Worm (Caenorhabditis elegans) whole organism, L3 larva: ENCODE measurements around the gene npr-12.

Experiments
- ZK546.5 ChIP-seq: sonication (generic microtip); optimal IDR thresholded peaks from 2 replicates; lab custom pipeline; 2017; ENCODE audit warnings: missing biosample characterization, missing genetic modification characterization
- ama-1 ChIP-seq: fragments of 150-350 bp; optimal IDR thresholded peaks from 2 replicates; lab custom pipeline; 2018
- ceh-16 ChIP-seq: sonication (generic microtip); optimal IDR thresholded peaks from 2 replicates; lab custom pipeline; 2017; ENCODE audit warnings: missing biosample characterization, missing genetic modification characterization
- ceh-28 ChIP-seq: fragments of 150-350 bp; optimal IDR thresholded peaks from 2 replicates; lab custom pipeline; 2014; ENCODE audit warnings: missing biosample characterization, missing genetic modification reagents, missing genetic modification characterization
- ceh-82 ChIP-seq: fragments of 150-350 bp; optimal IDR thresholded peaks from 2 replicates; lab custom pipeline; 2014; ENCODE audit warnings: missing biosample characterization, missing genetic modification characterization
- ceh-9 ChIP-seq: sonication (generic microtip); optimal IDR thresholded peaks from 2 replicates; lab custom pipeline; 2018; ENCODE audit warnings: missing biosample characterization, missing genetic modification characterization
- daf-12 ChIP-seq: fragments of 150-350 bp; optimal IDR thresholded peaks from 2 replicates; lab custom pipeline; 2014; ENCODE audit warnings: missing biosample characterization, missing genetic modification reagents, missing genetic modification characterization
- egl-27 ChIP-seq: sonication (generic microtip); optimal IDR thresholded peaks from 4 replicates; lab custom pipeline; 2017; ENCODE audit warnings: missing biosample characterization, missing genetic modification reagents, missing genetic modification characterization
- egl-5 ChIP-seq: fragments of 150-350 bp; optimal IDR thresholded peaks from 2 replicates; lab custom pipeline; 2017; ENCODE audit warnings: missing biosample characterization, missing genetic modification reagents, missing genetic modification characterization, inconsistent platforms
- elt-2 ChIP-seq: sonication (generic microtip); optimal IDR thresholded peaks from 2 replicates; lab custom pipeline; 2016; ENCODE audit warnings: missing genetic modification reagents, mild to moderate bottlenecking, missing genetic modification characterization, missing compliant biosample characterization
- elt-3 ChIP-seq, 3 experiments: fragments of 150-350 bp in 1 of 3; sonication (generic microtip) in 2 of 3; optimal IDR thresholded peaks; 2 replicates in 2 of 3; 4 replicates in 1 of 3; lab custom pipeline; 2014 to 2017; ENCODE audit warnings: missing biosample characterization in 3 of 3, missing genetic modification characterization in 3 of 3
- fkh-10 ChIP-seq: sonication (generic microtip); optimal IDR thresholded peaks from 2 replicates; lab custom pipeline; 2017; ENCODE audit warnings: missing biosample characterization, missing genetic modification reagents, missing genetic modification characterization
- fkh-2 ChIP-seq: fragments of 150-350 bp; optimal IDR thresholded peaks from 2 replicates; lab custom pipeline; 2014; ENCODE audit warnings: missing biosample characterization, missing genetic modification reagents, missing genetic modification characterization
- fos-1 ChIP-seq: fragments of 150-350 bp; optimal IDR thresholded peaks from 2 replicates; lab custom pipeline; 2014; ENCODE audit warnings: missing biosample characterization, missing genetic modification characterization
- hmg-11 ChIP-seq: sonication (generic microtip); optimal IDR thresholded peaks from 2 replicates; lab custom pipeline; 2016; ENCODE audit warnings: missing genetic modification characterization, missing compliant biosample characterization
- jun-1 ChIP-seq: fragments of 150-350 bp; optimal IDR thresholded peaks from 2 replicates; lab custom pipeline; 2014; ENCODE audit warnings: missing biosample characterization, missing genetic modification reagents, missing genetic modification characterization
- lin-15B ChIP-seq: fragments of 150-350 bp; optimal IDR thresholded peaks from 2 replicates; lab custom pipeline; 2014; ENCODE audit warnings: missing biosample characterization, missing genetic modification characterization
- lin-39 ChIP-seq: fragments of 150-350 bp; optimal IDR thresholded peaks from 2 replicates; lab custom pipeline; 2018; ENCODE audit warnings: missing biosample characterization, missing genetic modification reagents, missing genetic modification characterization
- mdl-1 ChIP-seq: fragments of 150-350 bp; optimal IDR thresholded peaks from 2 replicates; lab custom pipeline; 2014; ENCODE audit warnings: missing biosample characterization, missing genetic modification characterization
- mml-1 ChIP-seq: fragments of 150-350 bp; sonication (generic microtip); optimal IDR thresholded peaks from 3 replicates; lab custom pipeline; 2014; ENCODE audit warnings: missing biosample characterization, missing genetic modification characterization
- nfya-1 ChIP-seq: sonication (generic microtip); optimal IDR thresholded peaks from 2 replicates; lab custom pipeline; 2017; ENCODE audit warnings: missing genetic modification characterization, mild to moderate bottlenecking, missing compliant biosample characterization, antibody characterized with exemption, moderate library complexity; ENCODE audit not compliant: insufficient read depth
- nhr-11 ChIP-seq: fragments of 150-350 bp; optimal IDR thresholded peaks from 2 replicates; lab custom pipeline; 2014; ENCODE audit warnings: missing biosample characterization, missing genetic modification characterization
- nhr-12 ChIP-seq: fragments of 150-350 bp; optimal IDR thresholded peaks from 2 replicates; lab custom pipeline; 2014; ENCODE audit warnings: missing biosample characterization, missing genetic modification characterization
- nhr-237 ChIP-seq: fragments of 150-350 bp; optimal IDR thresholded peaks from 2 replicates; lab custom pipeline; 2014; ENCODE audit warnings: missing biosample characterization, missing genetic modification characterization
- nhr-25 ChIP-seq: sonication (generic microtip); optimal IDR thresholded peaks from 2 replicates; lab custom pipeline; 2017; ENCODE audit warnings: missing biosample characterization, missing genetic modification characterization
- nhr-28 ChIP-seq: fragments of 150-350 bp; optimal IDR thresholded peaks from 2 replicates; lab custom pipeline; 2014; ENCODE audit warnings: missing biosample characterization, missing genetic modification characterization
- nhr-43 ChIP-seq: sonication (generic microtip); optimal IDR thresholded peaks from 2 replicates; lab custom pipeline; 2016; ENCODE audit warnings: mild to moderate bottlenecking, missing genetic modification characterization, missing compliant biosample characterization; ENCODE audit not compliant: poor library complexity, severe bottlenecking
- nhr-67 ChIP-seq: fragments of 150-350 bp; optimal IDR thresholded peaks from 2 replicates; lab custom pipeline; 2014; ENCODE audit warnings: missing biosample characterization, missing genetic modification characterization
- skn-1 ChIP-seq: fragments of 150-350 bp; optimal IDR thresholded peaks from 2 replicates; lab custom pipeline; 2014; ENCODE audit warnings: missing biosample characterization, missing genetic modification characterization
- snpc-4 ChIP-seq: fragments of 150-350 bp; optimal IDR thresholded peaks from 2 replicates; lab custom pipeline; 2014; ENCODE audit warnings: missing biosample characterization, missing genetic modification characterization
- tbx-2 ChIP-seq: sonication (generic microtip); optimal IDR thresholded peaks from 2 replicates; lab custom pipeline; 2016; ENCODE audit warnings: mild to moderate bottlenecking, missing genetic modification characterization, missing compliant biosample characterization
- unc-39 ChIP-seq: sonication (generic microtip); optimal IDR thresholded peaks from 4 replicates; lab custom pipeline; 2017; ENCODE audit warnings: missing biosample characterization, missing genetic modification characterization
- unc-62 ChIP-seq: fragments of 150-350 bp; sonication (generic microtip); optimal IDR thresholded peaks from 4 replicates; lab custom pipeline; 2014; ENCODE audit warnings: missing biosample characterization, missing genetic modification reagents, missing genetic modification characterization
- zag-1 ChIP-seq: fragments of 150-350 bp; optimal IDR thresholded peaks from 2 replicates; lab custom pipeline; 2014; ENCODE audit warnings: missing biosample characterization, missing genetic modification characterization
- ztf-4 ChIP-seq: fragments of 150-350 bp; optimal IDR thresholded peaks from 2 replicates; lab custom pipeline; 2014; ENCODE audit warnings: missing biosample characterization, missing genetic modification characterization

The npr-12 gene

DNA sequence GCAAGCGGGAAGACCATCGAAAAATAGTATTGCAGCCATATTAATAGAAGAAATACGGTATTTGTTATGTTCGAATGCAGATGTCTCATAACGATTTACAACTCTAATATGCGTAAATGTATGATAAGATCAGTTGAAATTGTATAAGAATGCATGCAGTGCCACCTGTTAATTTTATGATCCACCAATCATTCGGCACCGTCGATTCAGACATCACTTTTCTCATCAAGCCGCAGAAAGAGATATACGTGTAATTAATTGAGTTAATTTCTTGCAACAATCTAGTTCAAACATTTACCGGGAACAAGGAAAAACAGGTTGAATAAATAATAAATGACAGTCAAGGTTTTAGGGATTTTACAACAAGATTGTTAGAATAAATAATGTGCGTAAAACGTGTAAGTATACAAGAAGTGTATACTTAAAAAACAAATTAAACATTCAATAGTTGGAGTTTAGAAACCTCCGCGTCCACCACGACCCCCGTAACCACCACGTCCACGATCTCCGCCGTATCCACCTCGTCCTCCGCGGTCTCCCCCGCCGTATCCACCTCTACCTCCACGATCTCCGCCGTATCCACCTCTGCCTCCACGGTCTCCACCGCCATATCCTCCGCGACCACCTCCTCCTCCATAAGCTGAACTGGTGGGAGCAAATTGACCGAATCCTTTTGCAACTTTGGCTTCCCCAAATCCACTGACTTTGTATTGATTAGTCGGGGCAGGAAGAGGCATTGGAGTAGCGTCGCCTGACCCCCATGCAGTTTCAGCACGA is 36.9 kb upstream of the npr-12 start:
- TF ChIP-seq nhr-43 (tag; lab: Kevin White, UChicago) (no peak), lin-15B (tag; lab: Kevin White, UChicago) (no peak), mdl-1 (tag; lab: Kevin White, UChicago) (no peak), nfya-1 (tag; lab: Kevin White, UChicago) (no peak), elt-3 (tag; optimal IDR thresholded peaks at IDR 0.05; lab: Kevin White, UChicago) (no peak), egl-27 (no peak), ztf-4 (tag; lab: Kevin White, UChicago) (no peak), jun-1 (no peak), ceh-82 (tag; lab: Kevin White, UChicago) (no peak)

DNA sequence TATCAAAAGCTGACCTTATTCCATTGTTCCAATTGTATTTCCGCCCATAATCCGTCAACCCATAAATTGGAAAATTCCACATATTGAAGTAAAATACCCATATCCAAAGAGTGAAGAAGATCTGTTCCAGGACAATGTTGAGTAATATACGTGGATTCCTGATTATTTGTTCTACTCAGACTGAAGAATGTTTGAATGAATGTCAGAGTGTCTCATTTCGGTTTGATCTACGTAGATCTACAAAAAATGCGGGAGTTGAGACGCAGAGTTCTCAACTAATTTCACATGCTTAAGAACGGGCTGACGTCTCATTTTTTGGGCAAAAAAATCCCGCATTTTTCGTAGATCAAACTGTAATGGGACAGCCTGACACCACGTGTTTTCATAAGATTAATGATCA is 35.0 kb upstream of the npr-12 start, which contains the start of gene nhr-249:
Gene nhr-249 (minus strand): TSS at position 101 of the 400 bp plus-strand sequence.
- TF ChIP-seq unc-39, result no peak
- TF ChIP-seq nhr-25 (tag; lab: Kevin White, UChicago), result no peak
- TF ChIP-seq nhr-12 (tag; lab: Kevin White, UChicago), result no peak
- TF ChIP-seq elt-2 (tag; lab: Kevin White, UChicago), result no peak
- TF ChIP-seq tbx-2, result no peak
- no peak for TF ChIP-seq lin-39 (tag; lab: Kevin White, UChicago)
- no peak for TF ChIP-seq ZK546.5 (tag; lab: Kevin White, UChicago)
- TF ChIP-seq fos-1 (tag; lab: Kevin White, UChicago), result no peak
- TF ChIP-seq ztf-4 (tag; lab: Kevin White, UChicago), result no peak

DNA sequence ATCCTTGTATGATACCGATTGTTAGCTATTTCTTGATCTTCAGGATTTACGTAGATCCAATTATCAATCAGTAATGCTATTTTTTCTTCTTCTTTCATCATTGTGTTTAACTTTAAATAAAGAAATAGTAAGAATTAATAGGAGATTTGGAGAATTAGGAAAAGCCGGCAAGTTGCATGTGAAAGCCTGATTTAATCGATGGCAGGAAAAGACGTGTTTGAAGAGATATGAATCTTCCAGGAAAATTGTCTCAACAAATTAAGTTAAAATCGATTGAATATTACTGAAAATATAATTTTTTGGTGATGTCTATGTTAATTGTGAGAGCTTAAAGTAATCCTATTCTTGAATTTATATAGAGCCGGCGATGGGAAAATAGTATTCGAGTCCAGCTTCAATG is 33.8 kb upstream of the npr-12 start, which contains the start of gene ZK381.62:
Gene ZK381.62 (minus strand): TSS at position 101 of the 400 bp plus-strand sequence.
- TF ChIP-seq nhr-12 (tag; lab: Kevin White, UChicago), result no peak
- TF ChIP-seq skn-1 (tag; lab: Kevin White, UChicago), result no peak
- TF ChIP-seq ceh-82 (tag; lab: Kevin White, UChicago), result no peak
- TF ChIP-seq tbx-2, result no peak
- TF ChIP-seq elt-3 (tag; optimal IDR thresholded peaks at IDR 0.05; lab: Kevin White, UChicago), result no peak
- no peak for TF ChIP-seq fkh-2 (tag; lab: Kevin White, UChicago)
- no peak for TF ChIP-seq snpc-4
- no peak for TF ChIP-seq daf-12 (tag; lab: Kevin White, UChicago)
- TF ChIP-seq zag-1 (tag; lab: Kevin White, UChicago), result no peak
- TF ChIP-seq ceh-28 (tag; lab: Kevin White, UChicago), result no peak
- no peak for TF ChIP-seq mdl-1 (tag; lab: Kevin White, UChicago)
- no peak for TF ChIP-seq unc-62
- TF ChIP-seq nhr-11 (tag; lab: Kevin White, UChicago), result no peak
- TF ChIP-seq lin-39 (tag; lab: Kevin White, UChicago), result no peak
- TF ChIP-seq egl-27, result no peak
- no peak for TF ChIP-seq ceh-16
- TF ChIP-seq nhr-67 (tag; lab: Kevin White, UChicago), result no peak

DNA sequence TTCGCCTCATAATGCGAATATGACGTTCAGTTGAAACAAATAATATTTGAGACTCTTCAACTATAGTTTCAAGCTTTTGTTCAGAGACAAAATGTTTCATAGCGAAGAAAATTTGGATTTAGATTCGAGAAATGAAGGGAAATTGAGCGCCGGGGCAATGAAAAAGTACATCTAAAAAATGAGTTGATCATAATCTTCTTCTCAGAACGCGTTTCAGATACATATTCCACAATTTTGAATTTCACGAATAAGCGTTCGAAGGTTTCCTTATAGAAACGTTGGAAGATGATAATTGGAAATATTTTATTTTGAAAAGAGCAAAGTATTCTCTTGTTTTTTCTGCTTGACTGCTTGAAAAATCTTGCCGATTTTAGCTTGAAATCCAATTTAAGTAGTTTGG is 32.8 kb upstream of the npr-12 start, which contains the start of gene ZK381.8:
Gene ZK381.8 (minus strand): TSS at position 101 of the 400 bp plus-strand sequence.
- no peak for TF ChIP-seq nhr-237 (tag; lab: Kevin White, UChicago)
- no peak for TF ChIP-seq hmg-11 (tag; lab: Kevin White, UChicago)
- TF ChIP-seq mdl-1 (tag; lab: Kevin White, UChicago), result no peak
- no peak for TF ChIP-seq unc-39
- no peak for TF ChIP-seq egl-5 (tag; lab: Kevin White, UChicago)
- no peak for TF ChIP-seq egl-27
- no peak for TF ChIP-seq mml-1 (tag; lab: Kevin White, UChicago)
- TF ChIP-seq skn-1 (tag; lab: Kevin White, UChicago), result no peak
- no peak for TF ChIP-seq zag-1 (tag; lab: Kevin White, UChicago)
- no peak for TF ChIP-seq ceh-9 (tag; lab: Kevin White, UChicago)
- TF ChIP-seq elt-2 (tag; lab: Kevin White, UChicago), result no peak
- no peak for TF ChIP-seq ceh-16
- TF ChIP-seq fkh-10 (GFP tag; lab: Kevin White, UChicago), result no peak
- TF ChIP-seq unc-62, result no peak
- TF ChIP-seq fkh-2 (tag; lab: Kevin White, UChicago), result no peak
- no peak for TF ChIP-seq ceh-82 (tag; lab: Kevin White, UChicago)
- TF ChIP-seq nhr-25 (tag; lab: Kevin White, UChicago), result no peak
- no peak for TF ChIP-seq ama-1
- TF ChIP-seq nhr-28 (tag; lab: Kevin White, UChicago), result no peak
- no peak for TF ChIP-seq snpc-4
